Worm (Caenorhabditis elegans) whole organism, mixed stage, embryonic: ENCODE data around the gene agt-1.

Experiments used
- elt-3 ChIP-seq: fragments of 150-350 bp; optimal IDR thresholded peaks from 2 replicates; lab custom pipeline; 2014; ENCODE audit warnings: missing biosample characterization, missing genetic modification characterization
- mep-1 ChIP-seq: fragments of 150-350 bp; optimal IDR thresholded peaks from 2 replicates; lab custom pipeline; 2017; ENCODE audit warnings: missing biosample characterization, missing genetic modification reagents, missing genetic modification characterization, inconsistent platforms
- nhr-76 ChIP-seq: sonication (generic microtip); optimal IDR thresholded peaks from 2 replicates; lab custom pipeline; 2017; ENCODE audit warnings: missing biosample characterization, missing genetic modification characterization
- zip-8 ChIP-seq: fragments of 150-350 bp; optimal IDR thresholded peaks from 2 replicates; lab custom pipeline; 2014; ENCODE audit warnings: missing biosample characterization, missing genetic modification characterization

ce11 chrIV:13398728-13399127, 29.5 kb upstream of the agt-1 start, which contains the start of gene Y62E10A.13:
- TF ChIP-seq mep-1 (tag; lab: Kevin White, UChicago) = no peak
- no peak for TF ChIP-seq elt-3 (tag; lab: Kevin White, UChicago)
- TF ChIP-seq zip-8 (tag; lab: Kevin White, UChicago) = no peak
- no peak for TF ChIP-seq nhr-76 (tag; lab: Kevin White, UChicago)
